Worm (Caenorhabditis elegans) whole organism, late embryonic: ENCODE results near the gene C06B3.1.

Experiments used
- C08G9.2 ChIP-seq: sonication (generic microtip); optimal IDR thresholded peaks from 2 replicates; lab custom pipeline; 2016; ENCODE audit warnings: mild to moderate bottlenecking, missing genetic modification characterization, moderate library complexity, missing compliant biosample characterization
- F13H6.1 ChIP-seq: sonication (generic microtip); optimal IDR thresholded peaks from 2 replicates; lab custom pipeline; 2016; ENCODE audit warnings: missing genetic modification characterization, missing compliant biosample characterization
- K02D7.2 ChIP-seq: sonication (generic microtip); optimal IDR thresholded peaks from 2 replicates; lab custom pipeline; 2017; ENCODE audit warnings: mild to moderate bottlenecking, missing genetic modification characterization, missing compliant biosample characterization
- Y22D7AL.16 ChIP-seq: sonication (generic microtip); optimal IDR thresholded peaks from 2 replicates; lab custom pipeline; 2016; ENCODE audit warnings: missing genetic modification characterization, missing compliant biosample characterization
- ahr-1 ChIP-seq: sonication (generic microtip); optimal IDR thresholded peaks from 2 replicates; lab custom pipeline; 2016; ENCODE audit warnings: missing genetic modification characterization, missing compliant biosample characterization
- ceh-14 ChIP-seq: sonication (generic microtip); optimal IDR thresholded peaks from 2 replicates; lab custom pipeline; 2016; ENCODE audit warnings: missing genotype, missing genetic modification characterization, missing compliant biosample characterization
- ceh-2 ChIP-seq: sonication (generic microtip); optimal IDR thresholded peaks from 2 replicates; lab custom pipeline; 2016; ENCODE audit warnings: missing genotype, missing genetic modification characterization, missing compliant biosample characterization
- ceh-22 ChIP-seq: sonication (generic microtip); optimal IDR thresholded peaks from 2 replicates; lab custom pipeline; 2017; ENCODE audit warnings: missing biosample characterization, missing genetic modification characterization
- ceh-24 ChIP-seq: sonication (generic microtip); optimal IDR thresholded peaks from 2 replicates; lab custom pipeline; 2016; ENCODE audit warnings: mild to moderate bottlenecking, missing genetic modification characterization, missing compliant biosample characterization
- ceh-34 ChIP-seq: sonication (generic microtip); optimal IDR thresholded peaks from 2 replicates; lab custom pipeline; 2016; ENCODE audit warnings: mild to moderate bottlenecking, missing genetic modification characterization, missing compliant biosample characterization
- ceh-45 ChIP-seq: fragments of 200-800 bp; sonication (Bioruptor generic); IDR thresholded peaks from 2 replicates; pipeline ENCODE4 v1.3.6; 2022; ENCODE audit warnings: missing genetic modification reagents, missing genetic modification characterization, missing compliant biosample characterization
- ceh-48 ChIP-seq: sonication (generic microtip); optimal IDR thresholded peaks from 2 replicates; lab custom pipeline; 2016; ENCODE audit warnings: missing genetic modification characterization, inconsistent platforms, missing compliant biosample characterization
- che-1 ChIP-seq: sonication (generic microtip); optimal IDR thresholded peaks from 2 replicates; lab custom pipeline; 2016; ENCODE audit warnings: mild to moderate bottlenecking, missing genetic modification characterization, missing compliant biosample characterization
- dmd-4 ChIP-seq: sonication (generic microtip); optimal IDR thresholded peaks from 2 replicates; lab custom pipeline; 2016; ENCODE audit warnings: borderline replicate concordance, missing genetic modification characterization, missing compliant biosample characterization
- dve-1 ChIP-seq: sonication (generic microtip); optimal IDR thresholded peaks from 2 replicates; lab custom pipeline; 2017; ENCODE audit warnings: antibody characterized with exemption, mild to moderate bottlenecking, missing genetic modification characterization, missing compliant biosample characterization
- elt-2 ChIP-seq: sonication (generic microtip); optimal IDR thresholded peaks from 2 replicates; lab custom pipeline; 2016; ENCODE audit warnings: missing genetic modification reagents, missing genetic modification characterization, missing compliant biosample characterization
- elt-4 ChIP-seq: sonication (generic microtip); optimal IDR thresholded peaks from 2 replicates; lab custom pipeline; 2016; ENCODE audit warnings: missing genetic modification characterization, missing compliant biosample characterization
- ets-4 ChIP-seq: sonication (generic microtip); optimal IDR thresholded peaks from 2 replicates; lab custom pipeline; 2016; ENCODE audit warnings: missing genetic modification characterization, missing compliant biosample characterization
- eyg-1 ChIP-seq: sonication (generic microtip); optimal IDR thresholded peaks from 2 replicates; lab custom pipeline; 2016; ENCODE audit warnings: missing genotype, missing genetic modification characterization, missing compliant biosample characterization
- fax-1 ChIP-seq: sonication (generic microtip); optimal IDR thresholded peaks from 2 replicates; lab custom pipeline; 2016; ENCODE audit warnings: missing genotype, missing genetic modification characterization, missing compliant biosample characterization
- fkh-10 ChIP-seq: fragments of 150-350 bp; optimal IDR thresholded peaks from 2 replicates; lab custom pipeline; 2014; ENCODE audit warnings: missing biosample characterization, missing genetic modification reagents, missing genetic modification characterization
- gmeb-2 ChIP-seq: sonication (generic microtip); optimal IDR thresholded peaks from 2 replicates; lab custom pipeline; 2016; ENCODE audit warnings: missing genetic modification characterization, inconsistent platforms, missing compliant biosample characterization
- hlh-13 ChIP-seq: fragments of 200-800 bp; sonication (Bioruptor generic); optimal IDR thresholded peaks from 2 replicates; lab custom pipeline; 2018; ENCODE audit warnings: mild to moderate bottlenecking, missing genetic modification characterization, missing compliant biosample characterization
- hlh-15 ChIP-seq: sonication (generic microtip); optimal IDR thresholded peaks from 2 replicates; lab custom pipeline; 2016; ENCODE audit warnings: missing genetic modification characterization, missing compliant biosample characterization
- hlh-30 ChIP-seq: sonication (generic microtip); optimal IDR thresholded peaks from 2 replicates; lab custom pipeline; 2017; ENCODE audit warnings: antibody characterized with exemption, missing genetic modification characterization, missing compliant biosample characterization; ENCODE audit not compliant: insufficient read depth
- lim-6 ChIP-seq: sonication (generic microtip); optimal IDR thresholded peaks from 2 replicates; lab custom pipeline; 2016; ENCODE audit warnings: missing genetic modification characterization, missing compliant biosample characterization
- mec-3 ChIP-seq: sonication (generic microtip); optimal IDR thresholded peaks from 2 replicates; lab custom pipeline; 2016; ENCODE audit warnings: borderline replicate concordance, missing genetic modification characterization, missing compliant biosample characterization
- nhr-11 ChIP-seq: fragments of 150-350 bp; optimal IDR thresholded peaks from 2 replicates; lab custom pipeline; 2014; ENCODE audit warnings: missing biosample characterization, missing genetic modification characterization
- nhr-232 ChIP-seq: sonication (generic microtip); optimal IDR thresholded peaks from 2 replicates; lab custom pipeline; 2016; ENCODE audit warnings: missing genetic modification characterization, missing compliant biosample characterization
- npax-4 ChIP-seq: sonication (generic microtip); optimal IDR thresholded peaks from 2 replicates; lab custom pipeline; 2016; ENCODE audit warnings: missing genetic modification characterization, missing compliant biosample characterization
- odd-2 ChIP-seq: sonication (generic microtip); optimal IDR thresholded peaks from 2 replicates; lab custom pipeline; 2017; ENCODE audit warnings: antibody characterized with exemption, mild to moderate bottlenecking, missing genetic modification characterization, missing compliant biosample characterization
- pat-9 ChIP-seq: fragments of 200-800 bp; sonication (Bioruptor generic); optimal IDR thresholded peaks from 2 replicates; lab custom pipeline; 2018; ENCODE audit warnings: mild to moderate bottlenecking, missing genetic modification characterization, moderate library complexity, missing compliant biosample characterization
- pha-2 ChIP-seq: sonication (generic microtip); optimal IDR thresholded peaks from 2 replicates; lab custom pipeline; 2017; ENCODE audit warnings: mild to moderate bottlenecking, missing genetic modification characterization, missing compliant biosample characterization
- pha-4 ChIP-seq: fragments of 150-350 bp; optimal IDR thresholded peaks from 2 replicates; lab custom pipeline; 2018; ENCODE audit warnings: missing biosample characterization, missing genetic modification reagents, missing genetic modification characterization
- pqm-1 ChIP-seq: sonication (generic microtip); optimal IDR thresholded peaks from 2 replicates; lab custom pipeline; 2016; ENCODE audit warnings: missing genetic modification characterization, missing compliant biosample characterization
- pros-1 ChIP-seq: fragments of 150-350 bp; optimal IDR thresholded peaks from 2 replicates; lab custom pipeline; 2014; ENCODE audit warnings: missing biosample characterization, missing genetic modification reagents, missing genetic modification characterization
- ref-2 ChIP-seq: sonication (generic microtip); optimal IDR thresholded peaks from 2 replicates; lab custom pipeline; 2016; ENCODE audit warnings: missing genetic modification characterization, missing compliant biosample characterization
- sdc-2 ChIP-seq: sonication (generic microtip); optimal IDR thresholded peaks from 2 replicates; lab custom pipeline; 2016; ENCODE audit warnings: missing genotype, missing genetic modification characterization, missing compliant biosample characterization
- sox-4 ChIP-seq: sonication (generic microtip); optimal IDR thresholded peaks from 2 replicates; lab custom pipeline; 2017; ENCODE audit warnings: mild to moderate bottlenecking, missing genetic modification characterization, inconsistent platforms, missing compliant biosample characterization
- syd-9 ChIP-seq: sonication (generic microtip); optimal IDR thresholded peaks from 2 replicates; lab custom pipeline; 2016; ENCODE audit warnings: mild to moderate bottlenecking, missing genetic modification characterization, moderate library complexity, missing compliant biosample characterization
- tbx-7 ChIP-seq: sonication (generic microtip); optimal IDR thresholded peaks from 2 replicates; lab custom pipeline; 2016; ENCODE audit warnings: missing genotype, missing genetic modification characterization, missing compliant biosample characterization
- unc-3 ChIP-seq, 2 experiments: fragments of 200-800 bp in 1 of 2; sonication (Bioruptor generic) in 1 of 2; sonication (generic microtip) in 1 of 2; conservative IDR thresholded peaks in 1 of 2; optimal IDR thresholded peaks in 1 of 2; 2 replicates each; pipeline versions ENCODE4 v1.3.6 to Lab custom; 2016 to 2022; ENCODE audit warnings: missing compliant biosample characterization in 2 of 2, missing genetic modification characterization in 2 of 2, missing genetic modification reagents in 1 of 2
- unc-42 ChIP-seq: sonication (generic microtip); optimal IDR thresholded peaks from 2 replicates; lab custom pipeline; 2016; ENCODE audit warnings: missing genotype, missing genetic modification characterization, missing compliant biosample characterization
- unc-55 ChIP-seq: sonication (generic microtip); optimal IDR thresholded peaks from 2 replicates; lab custom pipeline; 2017; ENCODE audit warnings: missing biosample characterization, missing genetic modification reagents, missing genetic modification characterization
- unc-86 ChIP-seq: sonication (generic microtip); optimal IDR thresholded peaks from 2 replicates; lab custom pipeline; 2016; ENCODE audit warnings: missing genetic modification characterization, missing compliant biosample characterization
- zip-5 ChIP-seq: sonication (generic microtip); optimal IDR thresholded peaks from 2 replicates; lab custom pipeline; 2016; ENCODE audit warnings: missing genetic modification characterization, missing compliant biosample characterization

Gene C06B3.1

DNA sequence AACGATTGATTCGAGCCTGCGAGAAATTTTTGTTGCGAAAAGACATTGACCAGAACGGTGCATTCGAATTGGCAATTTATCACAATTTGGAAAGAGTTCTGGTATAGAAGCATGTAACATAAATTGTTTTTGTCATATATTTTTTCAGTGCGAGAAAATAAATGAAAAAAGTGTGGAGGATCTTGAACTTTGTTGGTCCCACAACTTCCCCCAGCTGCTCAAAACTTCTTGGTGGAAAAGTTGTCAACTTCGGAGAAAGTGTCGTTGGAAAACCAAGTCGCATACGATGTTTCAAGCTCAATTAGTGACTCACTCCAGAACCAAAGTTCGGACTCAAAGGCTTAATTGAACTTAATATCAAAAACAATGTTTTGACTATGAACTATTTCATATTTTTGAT, 29.4 kb downstream of the C06B3.1 start:
- TF ChIP-seq ceh-14 (tag; lab: Kevin White, UChicago), result no peak
- no peak for TF ChIP-seq C08G9.2
- no peak for TF ChIP-seq ets-4 (tag; lab: Kevin White, UChicago)
- no peak for TF ChIP-seq che-1 (tag; lab: Kevin White, UChicago)
- TF ChIP-seq sdc-2 (tag; lab: Kevin White, UChicago), result no peak
- TF ChIP-seq dmd-4 (tag; lab: Kevin White, UChicago), result no peak
- TF ChIP-seq npax-4, result no peak
- TF ChIP-seq hlh-30, result no peak
- no peak for TF ChIP-seq ceh-45 (GFP tag; lab: Robert Waterston, UW)
- TF ChIP-seq elt-2, result no peak

ce11 chrV:13934545-13934944, 31.9 kb downstream of the C06B3.1 start, which contains the start of gene R10D12.1:
TSS of gene R10D12.1 (minus strand) at chrV:13934645.
- no peak for TF ChIP-seq ahr-1 (tag; lab: Kevin White, UChicago)
- TF ChIP-seq ref-2 (tag; lab: Kevin White, UChicago), result no peak
- TF ChIP-seq che-1 (tag; lab: Kevin White, UChicago), result no peak
- TF ChIP-seq elt-4, result no peak
- no peak for TF ChIP-seq F13H6.1 (tag; lab: Kevin White, UChicago)
- no peak for TF ChIP-seq pha-2
- TF ChIP-seq K02D7.2 (tag; lab: Kevin White, UChicago), result no peak
- no peak for TF ChIP-seq nhr-11 (tag; lab: Kevin White, UChicago)
- TF ChIP-seq unc-42 (tag; lab: Kevin White, UChicago), result no peak
- no peak for TF ChIP-seq Y22D7AL.16 (tag; lab: Kevin White, UChicago)
- TF ChIP-seq fax-1 (tag; lab: Kevin White, UChicago), result no peak
- TF ChIP-seq unc-55 (GFP tag; lab: Kevin White, UChicago), result no peak
- no peak for TF ChIP-seq pat-9 (tag; lab: Kevin White, UChicago)
- no peak for TF ChIP-seq tbx-7
- no peak for TF ChIP-seq ceh-22 (tag; lab: Kevin White, UChicago)
- no peak for TF ChIP-seq mec-3
- TF ChIP-seq pqm-1 (tag; lab: Kevin White, UChicago), result no peak
- no peak for TF ChIP-seq unc-86 (tag; lab: Kevin White, UChicago)

ce11 chrV:13935423-13935822, 32.8 kb downstream of the C06B3.1 start:
- TF ChIP-seq sox-4 (tag; lab: Kevin White, UChicago) (no peak), hlh-13 (GFP tag; lab: Kevin White, UChicago) (no peak), ceh-2 (no peak), dmd-4 (tag; lab: Kevin White, UChicago) (no peak), K02D7.2 (tag; lab: Kevin White, UChicago) (no peak), eyg-1 (no peak), ref-2 (tag; lab: Kevin White, UChicago) (no peak), hlh-30 (no peak), Y22D7AL.16 (tag; lab: Kevin White, UChicago) (no peak), dve-1 (no peak), pha-4 (tag; lab: Kevin White, UChicago) (no peak), ceh-48 (tag; lab: Kevin White, UChicago) (no peak), fkh-10 (GFP tag; lab: Kevin White, UChicago) (no peak), unc-3 (GFP tag; conservative IDR thresholded peaks at IDR 0.05; lab: Robert Waterston, UW) (no peak), unc-3 (tag; optimal IDR thresholded peaks at IDR 0.05; lab: Kevin White, UChicago) (no peak), hlh-15 (no peak)

ce11 chrV:13936052-13936451, 33.5 kb downstream of the C06B3.1 start:
- TF ChIP-seq ceh-24 (tag; lab: Kevin White, UChicago), result no peak
- TF ChIP-seq zip-5 (tag; lab: Kevin White, UChicago), result no peak
- no peak for TF ChIP-seq syd-9
- no peak for TF ChIP-seq gmeb-2 (tag; lab: Kevin White, UChicago)
- TF ChIP-seq F13H6.1 (tag; lab: Kevin White, UChicago), result no peak
- no peak for TF ChIP-seq ceh-34
- no peak for TF ChIP-seq pros-1
- TF ChIP-seq dmd-4 (tag; lab: Kevin White, UChicago), result no peak
- TF ChIP-seq lim-6 (tag; lab: Kevin White, UChicago), result no peak
- no peak for TF ChIP-seq nhr-11 (tag; lab: Kevin White, UChicago)
- TF ChIP-seq ceh-45 (GFP tag; lab: Robert Waterston, UW), result no peak
- TF ChIP-seq mec-3, result no peak
- no peak for TF ChIP-seq pqm-1 (tag; lab: Kevin White, UChicago)
- TF ChIP-seq odd-2, result no peak
- no peak for TF ChIP-seq hlh-13 (GFP tag; lab: Kevin White, UChicago)
- TF ChIP-seq nhr-232, result no peak
